Worm (Caenorhabditis elegans) whole organism, L4 larva: Measurements from ENCODE around the gene K01A12.3.

Experiments used
- ceh-28 ChIP-seq: fragments of 150-350 bp; optimal IDR thresholded peaks from 2 replicates; lab custom pipeline; 2014; ENCODE audit warnings: missing biosample characterization, missing genetic modification reagents, missing genetic modification characterization
- pha-4 ChIP-seq, 2 experiments: fragments of 150-350 bp in 1 of 2; fragments of 200-800 bp in 1 of 2; sonication (Bioruptor generic) in 1 of 2; IDR thresholded peaks in 1 of 2; optimal IDR thresholded peaks in 1 of 2; 2 replicates each; pipeline versions ENCODE4 v1.3.6 to Lab custom; 2014 to 2022; ENCODE audit warnings: missing genetic modification characterization in 2 of 2, missing genetic modification reagents in 2 of 2, missing biosample characterization in 1 of 2, missing compliant biosample characterization in 1 of 2
- zag-1 ChIP-seq: fragments of 150-350 bp; optimal IDR thresholded peaks from 2 replicates; lab custom pipeline; 2014; ENCODE audit warnings: missing biosample characterization, missing genetic modification characterization

DNA sequence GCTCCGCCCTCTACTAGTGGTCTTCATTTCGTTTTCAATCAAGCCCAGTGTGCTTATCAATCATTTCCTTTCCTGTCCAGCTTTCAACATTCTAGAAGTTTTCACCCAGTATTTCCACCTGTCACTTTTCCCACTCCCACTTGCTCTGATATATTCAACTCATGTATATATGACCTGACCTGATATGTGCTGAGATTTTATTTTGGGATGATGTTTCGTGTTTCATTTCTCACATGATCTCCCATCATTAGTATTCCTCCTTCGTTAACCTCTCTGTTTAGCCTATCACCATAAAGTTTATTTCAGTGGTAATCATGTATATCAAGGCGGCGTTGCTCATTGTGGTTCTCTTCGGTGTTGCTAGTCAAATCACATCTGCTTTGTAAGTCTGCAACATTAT lies 32.1 kb downstream of the K01A12.3 start, which contains the start of gene nlp-7:
- TF ChIP-seq ceh-28 (tag; lab: Kevin White, UChicago), result no peak
- no peak for TF ChIP-seq zag-1
- TF ChIP-seq pha-4 (GFP tag; IDR thresholded peaks at IDR 0.05; lab: Robert Waterston, UW), result no peak
- no peak for TF ChIP-seq pha-4 (tag; optimal IDR thresholded peaks at IDR 0.05; lab: Kevin White, UChicago)
